Fruit fly (Drosophila melanogaster): ENCODE measurements around the gene CG31220.
A peak's percentile ranks its signal among the peaks of the same experiment; 100 is the strongest.

The CG31220 gene

dm6 chr3R:19641498-19642065 is 6.7 kb upstream of the CG31220 start (continued):
- TF ChIP-seq CG15073 (GFP tag; optimal IDR thresholded peaks at IDR 0.05) (peak; percentile 30), CG13296 (GFP tag; optimal IDR thresholded peaks at IDR 0.05) (peak; percentile 93), Optix (GFP tag; IDR thresholded peaks at IDR 0.05) (no peak), insv (GFP tag; optimal IDR thresholded peaks at IDR 0.05) (peak in 1 of 2 experiments; percentile 2), dmrt11E (tag; optimal IDR thresholded peaks at IDR 0.05) (peak; percentile 82), Blimp-1 (GFP tag; optimal IDR thresholded peaks at IDR 0.05) (peak; percentile 91), CG1603 (tag; optimal IDR thresholded peaks at IDR 0.05) (peak; percentile 60), cwo (GFP tag; optimal IDR thresholded peaks at IDR 0.05) (peak; percentile 86), CG34422 (GFP tag; IDR thresholded peaks at IDR 0.05) (peak; percentile 91), gfzf (GFP tag; optimal IDR thresholded peaks at IDR 0.05) (no peak), Dp (GFP tag; optimal IDR thresholded peaks at IDR 0.05) (no peak), CG18011 (GFP tag; optimal IDR thresholded peaks at IDR 0.05) (peak; percentile 19), CG12391 (tag; optimal IDR thresholded peaks at IDR 0.05) (peak; percentile 90), Meics (GFP tag; optimal IDR thresholded peaks at IDR 0.05) (peak; percentile 90), CTCF (GFP tag; optimal IDR thresholded peaks at IDR 0.05) (peak; percentile 36), corto (GFP tag; optimal IDR thresholded peaks at IDR 0.05) (peak; percentile 47), nom (GFP tag; optimal IDR thresholded peaks at IDR 0.05) (peak; percentile 44), jing (GFP tag; optimal IDR thresholded peaks at IDR 0.05) (peak; percentile 45), CG1024 (GFP tag; IDR thresholded peaks at IDR 0.05) (peak; percentile 54; the same call in 1 of the 2 replicates), CG14860 (GFP tag; IDR thresholded peaks at IDR 0.05; ENCODE audit: partially characterized antibody) (no peak), CG8924 (tag; optimal IDR thresholded peaks at IDR 0.05) (peak; percentile 92), CG16815 (GFP tag; optimal IDR thresholded peaks at IDR 0.05) (peak; percentile 56), sisA (GFP tag; IDR thresholded peaks at IDR 0.05) (peak; percentile 59; the same call in 1 of the 2 replicates), Side (GFP tag; optimal IDR thresholded peaks at IDR 0.05) (peak; percentile 8), fd64A (GFP tag; optimal IDR thresholded peaks at IDR 0.05) (peak; percentile 50), GATAe (GFP tag; conservative IDR thresholded peaks at IDR 0.05) (peak; percentile 74), CG10321 (GFP tag; IDR thresholded peaks at IDR 0.05) (peak; percentile 61; the same call in 1 of the 2 replicates), ci (GFP tag; IDR thresholded peaks at IDR 0.05) (peak; percentile 93), Hr3 (GFP tag; optimal IDR thresholded peaks at IDR 0.05) (peak; percentile 68), twi (tag; optimal IDR thresholded peaks at IDR 0.05) (peak; percentile 34), CG14710 (tag; optimal IDR thresholded peaks at IDR 0.05) (peak; percentile 79), ind (GFP tag; optimal IDR thresholded peaks at IDR 0.05) (peak; percentile 77), hkb (optimal IDR thresholded peaks at IDR 0.05) (no peak), hkb (GFP tag; IDR thresholded peaks at IDR 0.05) (peak; percentile 93), Deaf1 (tag; optimal IDR thresholded peaks at IDR 0.05) (peak; percentile 71), CHES-1-like (GFP tag; optimal IDR thresholded peaks at IDR 0.05) (no peak), Dref (GFP tag; IDR thresholded peaks at IDR 0.05) (no peak), CG12942 (GFP tag; optimal IDR thresholded peaks at IDR 0.05) (peak; percentile 53), lab (GFP tag; optimal IDR thresholded peaks at IDR 0.05) (peak; percentile 94), onecut (GFP tag; IDR thresholded peaks at IDR 0.05) (peak; percentile 81), cas (GFP tag; IDR thresholded peaks at IDR 0.05) (peak; percentile 76; the same call in 1 of the 2 replicates), Hr39 (optimal IDR thresholded peaks at IDR 0.05) (no peak), CG3407 (GFP tag; optimal IDR thresholded peaks at IDR 0.05) (peak; percentile 64), mld (GFP tag; IDR thresholded peaks at IDR 0.05; ENCODE audit: partially characterized antibody) (no peak), D (optimal IDR thresholded peaks at IDR 0.05) (no peak), D (GFP tag; optimal IDR thresholded peaks at IDR 0.05) (peak; percentile 79), Dad (GFP tag; optimal IDR thresholded peaks at IDR 0.05) (peak; percentile 28), CG16863 (GFP tag; optimal IDR thresholded peaks at IDR 0.05) (no peak), CG11723 (GFP tag; optimal IDR thresholded peaks at IDR 0.05) (peak; percentile 60), HLH54F (GFP tag; optimal IDR thresholded peaks at IDR 0.05) (peak; percentile 16), Stat92E (GFP tag; optimal IDR thresholded peaks at IDR 0.05) (no peak)
